Worm (Caenorhabditis elegans) whole organism, L3 larva: Measurements from ENCODE around the gene unc-112.

Experiments
- nhr-28 ChIP-seq: fragments of 150-350 bp; optimal IDR thresholded peaks from 2 replicates; lab custom pipeline; 2014; ENCODE audit warnings: missing biosample characterization, missing genetic modification characterization
- unc-62 ChIP-seq: fragments of 150-350 bp; sonication (generic microtip); optimal IDR thresholded peaks from 4 replicates; lab custom pipeline; 2014; ENCODE audit warnings: missing biosample characterization, missing genetic modification reagents, missing genetic modification characterization

ce11 chrV:14645817-14646789 lies 50.4 kb downstream of the unc-112 start, which contains the start of the genes rfc-1 and pmp-3:
- TF ChIP-seq unc-62 (GFP tag; lab: Kevin White, UChicago) (no peak), nhr-28 (tag; lab: Kevin White, UChicago) (no peak)
